Fruit fly (Drosophila melanogaster): Measurements from ENCODE around the gene CG5783.

CG5783 gene

dm6 chr2L:18145253-18145652 is 10.6 kb upstream of the CG5783 start (continued):
- TF ChIP-seq so (GFP tag; IDR thresholded peaks at IDR 0.05) = peak; percentile 76; the same call in 1 of the 3 replicates
- TF ChIP-seq CG2678 (tag; optimal IDR thresholded peaks at IDR 0.05) = peak; percentile 79
- TF ChIP-seq bbx (GFP tag; IDR thresholded peaks at IDR 0.05; ENCODE audit: partially characterized antibody) = no peak
- peak; percentile 78 for TF ChIP-seq CG18476 (GFP tag; optimal IDR thresholded peaks at IDR 0.05)
- TF ChIP-seq otp (GFP tag; IDR thresholded peaks at IDR 0.05) = peak; percentile 93
- peak; percentile 60 for TF ChIP-seq MBD-R2 (GFP tag; IDR thresholded peaks at IDR 0.05)
- TF ChIP-seq D19B (GFP tag; optimal IDR thresholded peaks at IDR 0.05) = peak; percentile 62
- peak; percentile 49; the same call in 1 of the 2 replicates for TF ChIP-seq Oaz (GFP tag; IDR thresholded peaks at IDR 0.05)
- TF ChIP-seq Sox102F (GFP tag; optimal IDR thresholded peaks at IDR 0.05) = peak; percentile 78
- TF ChIP-seq Hr78 (GFP tag; optimal IDR thresholded peaks at IDR 0.05) = peak in 1 of 2 experiments; percentile 60
- peak; percentile 48 for TF ChIP-seq CG15073 (GFP tag; optimal IDR thresholded peaks at IDR 0.05)
- TF ChIP-seq tap (tag; optimal IDR thresholded peaks at IDR 0.05) = peak; percentile 48
- peak; percentile 42 for TF ChIP-seq disco-r (GFP tag; optimal IDR thresholded peaks at IDR 0.05)
- TF ChIP-seq CG34376 (GFP tag; optimal IDR thresholded peaks at IDR 0.05) = no peak
- peak; percentile 75 for TF ChIP-seq CG6254 (GFP tag; optimal IDR thresholded peaks at IDR 0.05)
- TF ChIP-seq CG7928 (GFP tag; optimal IDR thresholded peaks at IDR 0.05) = peak; percentile 15
- peak; percentile 69 for TF ChIP-seq HLH3B (GFP tag; IDR thresholded peaks at IDR 0.05)
- peak; percentile 16 for TF ChIP-seq CG5180 (GFP tag; optimal IDR thresholded peaks at IDR 0.05)
- TF ChIP-seq Fer1 (GFP tag; optimal IDR thresholded peaks at IDR 0.05) = peak; percentile 63
- no peak for TF ChIP-seq jigr1 (GFP tag; IDR thresholded peaks at IDR 0.05)
- TF ChIP-seq twi (tag; optimal IDR thresholded peaks at IDR 0.05) = peak; percentile 84
- TF ChIP-seq CG32532 (GFP tag; IDR thresholded peaks at IDR 0.05) = peak; percentile 77
- TF ChIP-seq CG13296 (GFP tag; optimal IDR thresholded peaks at IDR 0.05) = peak; percentile 3
- peak; percentile 64 for TF ChIP-seq trh (GFP tag; optimal IDR thresholded peaks at IDR 0.05)
- TF ChIP-seq CG10462 (GFP tag; optimal IDR thresholded peaks at IDR 0.05) = peak; percentile 86
- peak; percentile 30 for TF ChIP-seq Jarid2 (GFP tag; optimal IDR thresholded peaks at IDR 0.05)
- TF ChIP-seq caup (GFP tag; optimal IDR thresholded peaks at IDR 0.05; ENCODE audit: severe bottlenecking) = peak; percentile 75
- TF ChIP-seq CG3281 (GFP tag; optimal IDR thresholded peaks at IDR 0.05) = peak; percentile 65
- peak; percentile 83 for TF ChIP-seq ems (GFP tag; optimal IDR thresholded peaks at IDR 0.05)
- TF ChIP-seq Nf-YC (tag; optimal IDR thresholded peaks at IDR 0.05) = no peak
- no peak for TF ChIP-seq tna (GFP tag; IDR thresholded peaks at IDR 0.05; ENCODE audit: partially characterized antibody)
- peak; percentile 98 for TF ChIP-seq zf30C (GFP tag; optimal IDR thresholded peaks at IDR 0.05)
- TF ChIP-seq Sry-β (GFP tag; optimal IDR thresholded peaks at IDR 0.05) = no peak
- no peak for TF ChIP-seq CTCF (GFP tag; optimal IDR thresholded peaks at IDR 0.05)
- peak; percentile 96 for TF ChIP-seq Ets65A (GFP tag)
- TF ChIP-seq Eip74EF (GFP tag; optimal IDR thresholded peaks at IDR 0.05) = peak in 1 of 2 experiments; percentile 49
- TF ChIP-seq Trl (optimal IDR thresholded peaks at IDR 0.05) = no peak
- peak; percentile 88 for TF ChIP-seq Trl (GFP tag; optimal IDR thresholded peaks at IDR 0.05)
- TF ChIP-seq CG13624 (GFP tag; optimal IDR thresholded peaks at IDR 0.05) = peak; percentile 79
- peak; percentile 75 for TF ChIP-seq CG7357 (GFP tag; IDR thresholded peaks at IDR 0.05)
- peak; percentile 76 for TF ChIP-seq CG15269 (tag; optimal IDR thresholded peaks at IDR 0.05)
- peak; percentile 75 for TF ChIP-seq CG14441 (GFP tag; IDR thresholded peaks at IDR 0.05)
- TF ChIP-seq CG33557 (GFP tag; optimal IDR thresholded peaks at IDR 0.05) = peak; percentile 88
- TF ChIP-seq pfk (GFP tag; optimal IDR thresholded peaks at IDR 0.05) = no peak
- TF ChIP-seq CG12769 (tag; optimal IDR thresholded peaks at IDR 0.05) = peak; percentile 66
- peak; percentile 89 for TF ChIP-seq CG13775 (GFP tag; optimal IDR thresholded peaks at IDR 0.05)
- TF ChIP-seq NC2β (GFP tag; optimal IDR thresholded peaks at IDR 0.05) = peak; percentile 91
- TF ChIP-seq Neu2 (GFP tag; optimal IDR thresholded peaks at IDR 0.05; ENCODE audit: borderline replicate concordance) = peak; percentile 73
- TF ChIP-seq org-1 (GFP tag; optimal IDR thresholded peaks at IDR 0.05) = peak; percentile 83
- TF ChIP-seq oc (tag; optimal IDR thresholded peaks at IDR 0.05) = peak; percentile 73

Measured in whole organism, embryonic.